Worm (Caenorhabditis elegans) whole organism, late embryonic: ENCODE results near the gene ttr-52.

Source experiments
- C08G9.2 ChIP-seq: sonication (generic microtip); optimal IDR thresholded peaks from 2 replicates; lab custom pipeline; 2016; ENCODE audit warnings: mild to moderate bottlenecking, missing genetic modification characterization, moderate library complexity, missing compliant biosample characterization
- F13H6.1 ChIP-seq: sonication (generic microtip); optimal IDR thresholded peaks from 2 replicates; lab custom pipeline; 2016; ENCODE audit warnings: missing genetic modification characterization, missing compliant biosample characterization
- T23F11.4 ChIP-seq: fragments of 200-800 bp; sonication (Bioruptor generic); optimal IDR thresholded peaks from 2 replicates; lab custom pipeline; 2018; ENCODE audit warnings: mild to moderate bottlenecking, missing genetic modification characterization, missing compliant biosample characterization
- Y22D7AL.16 ChIP-seq: sonication (generic microtip); optimal IDR thresholded peaks from 2 replicates; lab custom pipeline; 2016; ENCODE audit warnings: missing genetic modification characterization, missing compliant biosample characterization
- ceh-14 ChIP-seq: sonication (generic microtip); optimal IDR thresholded peaks from 2 replicates; lab custom pipeline; 2016; ENCODE audit warnings: missing genotype, missing genetic modification characterization, missing compliant biosample characterization
- ceh-31 ChIP-seq: sonication (generic microtip); optimal IDR thresholded peaks from 2 replicates; lab custom pipeline; 2016; ENCODE audit warnings: missing genetic modification characterization, missing compliant biosample characterization
- ceh-34 ChIP-seq: sonication (generic microtip); optimal IDR thresholded peaks from 2 replicates; lab custom pipeline; 2016; ENCODE audit warnings: mild to moderate bottlenecking, missing genetic modification characterization, missing compliant biosample characterization
- ceh-45 ChIP-seq: fragments of 200-800 bp; sonication (Bioruptor generic); IDR thresholded peaks from 2 replicates; pipeline ENCODE4 v1.3.6; 2022; ENCODE audit warnings: missing genetic modification reagents, missing genetic modification characterization, missing compliant biosample characterization
- ceh-6 ChIP-seq: fragments of 200-800 bp; sonication (Bioruptor generic); optimal IDR thresholded peaks from 2 replicates; lab custom pipeline; 2018; ENCODE audit warnings: mild to moderate bottlenecking, missing genetic modification characterization, missing compliant biosample characterization
- elt-2 ChIP-seq: sonication (generic microtip); optimal IDR thresholded peaks from 2 replicates; lab custom pipeline; 2016; ENCODE audit warnings: missing genetic modification reagents, missing genetic modification characterization, missing compliant biosample characterization
- eyg-1 ChIP-seq: sonication (generic microtip); optimal IDR thresholded peaks from 2 replicates; lab custom pipeline; 2016; ENCODE audit warnings: missing genotype, missing genetic modification characterization, missing compliant biosample characterization
- gmeb-2 ChIP-seq: sonication (generic microtip); optimal IDR thresholded peaks from 2 replicates; lab custom pipeline; 2016; ENCODE audit warnings: missing genetic modification characterization, inconsistent platforms, missing compliant biosample characterization
- hlh-13 ChIP-seq: fragments of 200-800 bp; sonication (Bioruptor generic); optimal IDR thresholded peaks from 2 replicates; lab custom pipeline; 2018; ENCODE audit warnings: mild to moderate bottlenecking, missing genetic modification characterization, missing compliant biosample characterization
- lim-6 ChIP-seq: sonication (generic microtip); optimal IDR thresholded peaks from 2 replicates; lab custom pipeline; 2016; ENCODE audit warnings: missing genetic modification characterization, missing compliant biosample characterization
- lin-11 ChIP-seq: fragments of 200-800 bp; sonication (Bioruptor generic); optimal IDR thresholded peaks from 2 replicates; lab custom pipeline; 2018; ENCODE audit warnings: mild to moderate bottlenecking, missing genetic modification characterization, missing compliant biosample characterization
- madf-2 ChIP-seq: sonication (generic microtip); optimal IDR thresholded peaks from 2 replicates; lab custom pipeline; 2017; ENCODE audit warnings: missing genetic modification characterization, missing compliant biosample characterization
- nfya-1 ChIP-seq: sonication (generic microtip); optimal IDR thresholded peaks from 2 replicates; lab custom pipeline; 2017; ENCODE audit warnings: missing genetic modification characterization, mild to moderate bottlenecking, missing compliant biosample characterization, antibody characterized with exemption, moderate library complexity
- nhr-11 ChIP-seq: fragments of 150-350 bp; optimal IDR thresholded peaks from 2 replicates; lab custom pipeline; 2014; ENCODE audit warnings: missing biosample characterization, missing genetic modification characterization
- npax-4 ChIP-seq: sonication (generic microtip); optimal IDR thresholded peaks from 2 replicates; lab custom pipeline; 2016; ENCODE audit warnings: missing genetic modification characterization, missing compliant biosample characterization
- pag-3 ChIP-seq: sonication (generic microtip); optimal IDR thresholded peaks from 2 replicates; lab custom pipeline; 2016; ENCODE audit warnings: missing compliant biosample characterization, missing genetic modification characterization, borderline replicate concordance
- pat-9 ChIP-seq: fragments of 200-800 bp; sonication (Bioruptor generic); optimal IDR thresholded peaks from 2 replicates; lab custom pipeline; 2018; ENCODE audit warnings: mild to moderate bottlenecking, missing genetic modification characterization, moderate library complexity, missing compliant biosample characterization
- pax-1 ChIP-seq: fragments of 150-350 bp; optimal IDR thresholded peaks from 2 replicates; lab custom pipeline; 2014; ENCODE audit warnings: missing biosample characterization, missing genetic modification characterization
- pha-4 ChIP-seq: fragments of 150-350 bp; optimal IDR thresholded peaks from 2 replicates; lab custom pipeline; 2018; ENCODE audit warnings: missing biosample characterization, missing genetic modification reagents, missing genetic modification characterization
- pqm-1 ChIP-seq: sonication (generic microtip); optimal IDR thresholded peaks from 2 replicates; lab custom pipeline; 2016; ENCODE audit warnings: missing genetic modification characterization, missing compliant biosample characterization
- ref-2 ChIP-seq: sonication (generic microtip); optimal IDR thresholded peaks from 2 replicates; lab custom pipeline; 2016; ENCODE audit warnings: missing genetic modification characterization, missing compliant biosample characterization
- sox-2 ChIP-seq: fragments of 200-800 bp; sonication (Bioruptor generic); IDR thresholded peaks from 2 replicates; pipeline ENCODE4 v1.3.6; 2022; ENCODE audit warnings: missing genetic modification reagents, missing genetic modification characterization, missing compliant biosample characterization
- tbx-7 ChIP-seq: sonication (generic microtip); optimal IDR thresholded peaks from 2 replicates; lab custom pipeline; 2016; ENCODE audit warnings: missing genotype, missing genetic modification characterization, missing compliant biosample characterization
- unc-3 ChIP-seq, 2 experiments: fragments of 200-800 bp in 1 of 2; sonication (Bioruptor generic) in 1 of 2; sonication (generic microtip) in 1 of 2; conservative IDR thresholded peaks in 1 of 2; optimal IDR thresholded peaks in 1 of 2; 2 replicates each; pipeline versions ENCODE4 v1.3.6 to Lab custom; 2016 to 2022; ENCODE audit warnings: missing compliant biosample characterization in 2 of 2, missing genetic modification characterization in 2 of 2, missing genetic modification reagents in 1 of 2
- unc-42 ChIP-seq: sonication (generic microtip); optimal IDR thresholded peaks from 2 replicates; lab custom pipeline; 2016; ENCODE audit warnings: missing genotype, missing genetic modification characterization, missing compliant biosample characterization
- unc-55 ChIP-seq: sonication (generic microtip); optimal IDR thresholded peaks from 2 replicates; lab custom pipeline; 2017; ENCODE audit warnings: missing biosample characterization, missing genetic modification reagents, missing genetic modification characterization
- ztf-16 ChIP-seq: sonication (generic microtip); optimal IDR thresholded peaks from 2 replicates; lab custom pipeline; 2017; ENCODE audit warnings: missing genetic modification characterization, missing compliant biosample characterization

The ttr-52 gene

ce11 chrIII:13376304-13376760 is 28.2 kb upstream of the ttr-52 start, which contains the start of gene lis-1:
Gene lis-1 (minus strand): TSS chrIII:13376710.
- TF ChIP-seq unc-42 (tag; lab: Kevin White, UChicago) (peak; percentile 83), hlh-13 (GFP tag; lab: Kevin White, UChicago) (no peak), pat-9 (tag; lab: Kevin White, UChicago) (no peak), ceh-31 (tag; lab: Kevin White, UChicago) (peak; percentile 12)
- TF ChIP-seq, all 69 proteins: peak for 2

- TF ChIP-seq ceh-6 (GFP tag; lab: Kevin White, UChicago) (no peak), pha-4 (tag; lab: Kevin White, UChicago) (no peak), nfya-1 (tag; lab: Kevin White, UChicago) (peak; percentile 83), ztf-16 (no peak), T23F11.4 (no peak), F13H6.1 (no peak), unc-42 (tag; lab: Kevin White, UChicago) (peak; percentile 9), C08G9.2 (tag; lab: Kevin White, UChicago) (no peak), pag-3 (tag; lab: Kevin White, UChicago) (no peak), ceh-34 (tag; lab: Kevin White, UChicago) (no peak), elt-2 (tag; lab: Kevin White, UChicago) (peak; percentile 25), ceh-31 (tag; lab: Kevin White, UChicago) (peak; percentile 15), Y22D7AL.16 (tag; lab: Kevin White, UChicago) (no peak)
Observed at ce11 chrIII:13377249-13377648, 27.3 kb upstream of the ttr-52 start.

DNA sequence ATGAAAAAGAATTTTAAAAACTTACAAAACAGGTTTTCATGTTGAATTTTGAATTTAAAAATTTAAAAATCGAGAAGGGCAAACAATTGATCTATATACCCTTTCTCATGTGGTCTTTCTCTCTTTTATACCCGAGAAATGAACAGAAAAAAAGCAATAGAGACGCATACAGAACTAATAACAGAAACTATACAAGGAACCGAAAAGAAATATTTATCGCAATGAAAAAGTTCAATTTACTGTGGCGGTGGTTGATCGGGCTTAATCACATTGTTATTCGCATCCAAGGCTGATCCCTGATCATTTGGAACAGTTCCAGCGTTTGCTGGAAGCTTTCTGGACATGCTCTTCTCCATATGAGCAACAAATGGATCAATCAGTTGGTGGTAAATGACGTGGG is 26.3 kb upstream of the ttr-52 start, which contains the start of gene T03F6.10:
TSS of gene T03F6.10 (minus strand) at position 101 of the 400 bp plus-strand sequence.
- TF ChIP-seq Y22D7AL.16 (tag; lab: Kevin White, UChicago) = no peak
- TF ChIP-seq, all 69 proteins: peak for 0

DNA sequence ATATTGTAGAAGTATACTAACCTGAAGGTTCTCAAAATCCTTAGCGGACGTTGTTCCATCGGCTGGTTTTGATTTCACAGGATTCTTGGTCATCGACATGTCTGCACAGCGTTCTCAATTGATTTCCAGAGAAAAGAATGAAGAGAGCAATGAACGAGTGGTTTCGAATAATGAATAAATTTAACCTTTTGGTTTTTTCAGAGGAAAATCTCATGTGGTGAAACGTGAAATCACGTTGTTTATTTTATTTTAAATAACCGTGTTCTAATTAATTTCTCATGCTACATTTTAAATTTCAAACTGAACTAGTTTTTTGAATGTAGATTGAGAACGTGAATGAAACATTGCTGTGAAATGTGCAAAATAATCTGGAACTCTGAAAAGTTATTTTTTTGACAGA is 24.3 kb upstream of the ttr-52 start, which contains the start of gene T03F6.6:
TSS of gene T03F6.6 (minus strand) at position 101 of the 400 bp plus-strand sequence.
- TF ChIP-seq eyg-1 (tag; lab: Kevin White, UChicago) (no peak), lim-6 (no peak), madf-2 (no peak), ceh-45 (GFP tag; lab: Robert Waterston, UW) (no peak), ref-2 (tag; lab: Kevin White, UChicago) (no peak), npax-4 (tag; lab: Kevin White, UChicago) (no peak), sox-2 (GFP tag; lab: Robert Waterston, UW) (no peak), gmeb-2 (tag; lab: Kevin White, UChicago) (no peak), tbx-7 (tag; lab: Kevin White, UChicago) (no peak), unc-55 (GFP tag; lab: Kevin White, UChicago) (no peak), lin-11 (no peak)

ce11 chrIII:13380881-13381280 is 23.6 kb upstream of the ttr-52 start:
- TF ChIP-seq gmeb-2 (tag; lab: Kevin White, UChicago) (no peak), ceh-6 (GFP tag; lab: Kevin White, UChicago) (no peak), unc-3 (GFP tag; conservative IDR thresholded peaks at IDR 0.05; lab: Robert Waterston, UW) (no peak), unc-3 (tag; optimal IDR thresholded peaks at IDR 0.05; lab: Kevin White, UChicago) (no peak), pqm-1 (tag; lab: Kevin White, UChicago) (no peak), eyg-1 (tag; lab: Kevin White, UChicago) (no peak), unc-42 (tag; lab: Kevin White, UChicago) (no peak), ref-2 (tag; lab: Kevin White, UChicago) (no peak), ceh-45 (GFP tag; lab: Robert Waterston, UW) (no peak), lin-11 (no peak), pax-1 (tag; lab: Kevin White, UChicago) (no peak), elt-2 (tag; lab: Kevin White, UChicago) (no peak)

DNA sequence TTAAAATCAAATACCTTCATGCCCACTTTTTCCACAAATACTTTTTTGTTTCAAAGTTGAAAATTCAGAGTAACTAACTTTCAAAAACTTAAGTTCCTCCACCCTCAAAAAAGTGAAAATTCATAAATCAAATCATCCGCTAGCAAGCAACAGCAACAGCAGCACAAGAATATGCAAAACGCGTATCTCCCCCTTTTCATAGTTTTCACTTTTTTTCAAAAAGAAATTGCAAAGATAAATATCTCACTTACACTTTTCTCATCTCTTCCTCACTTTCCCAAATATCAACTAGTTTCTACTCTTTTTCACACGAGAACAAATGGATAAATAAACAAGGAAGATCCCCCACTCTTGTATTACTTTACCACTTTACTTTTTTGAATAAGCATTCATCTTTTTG is 22.8 kb upstream of the ttr-52 start:
- TF ChIP-seq unc-42 (tag; lab: Kevin White, UChicago) (peak; percentile 26), ceh-14 (tag; lab: Kevin White, UChicago) (no peak), nhr-11 (tag; lab: Kevin White, UChicago) (no peak), ref-2 (tag; lab: Kevin White, UChicago) (no peak)
- TF ChIP-seq, all 69 proteins: peak for 1
